Fruit fly (Drosophila melanogaster) Kc167 (cell line): Measurements from ENCODE around the gene smash.

Experiments
- Myc ChIP-seq: fragments of >200 bp; optimal IDR thresholded peaks from 2 replicates; lab custom pipeline; 2017; ENCODE audit warnings: missing external identifiers
- Sin3A ChIP-seq: fragments of >200 bp; optimal IDR thresholded peaks from 2 replicates; lab custom pipeline; 2018; ENCODE audit warnings: missing external identifiers
- h ChIP-seq: fragments of >200 bp; optimal IDR thresholded peaks from 3 replicates; lab custom pipeline; 2018; ENCODE audit warnings: missing external identifiers
- insv ChIP-seq: fragments of >200 bp; optimal IDR thresholded peaks from 3 replicates; lab custom pipeline; 2018; ENCODE audit warnings: missing external identifiers
- psq ChIP-seq: fragments of >200 bp; optimal IDR thresholded peaks from 2 replicates; lab custom pipeline; 2017; ENCODE audit warnings: missing external identifiers
- ttk ChIP-seq: sonication (Bioruptor generic); optimal IDR thresholded peaks from 2 replicates; lab custom pipeline; 2017; ENCODE audit warnings: missing external identifiers

DNA sequence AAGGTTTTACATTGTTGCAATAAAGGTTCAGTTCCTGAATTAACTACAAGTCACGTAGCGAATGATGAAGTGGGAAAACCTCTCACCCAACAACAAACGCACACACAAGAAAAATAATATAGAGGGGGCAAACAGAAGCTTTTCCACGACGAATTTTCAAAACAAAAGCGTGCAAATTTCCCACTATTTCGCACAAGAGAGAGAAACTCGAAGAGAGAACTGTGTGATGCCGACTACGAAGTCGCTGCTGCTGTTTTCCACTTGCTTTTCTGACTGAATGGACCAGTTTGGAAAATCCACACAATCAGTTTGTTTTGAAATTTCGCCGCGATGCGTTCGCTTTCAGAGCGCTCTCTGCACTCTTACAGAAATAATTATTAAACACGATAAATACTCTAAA, 46.8 kb upstream of the smash start, which contains the start of gene 5-HT2A:
- no peak for TF ChIP-seq h (lab: Kevin White, UChicago)
- no peak for TF ChIP-seq psq
- TF ChIP-seq Sin3A: no peak
- TF ChIP-seq insv (lab: Kevin White, UChicago): no peak
- TF ChIP-seq Myc: no peak
- no peak for TF ChIP-seq ttk (lab: Kevin White, UChicago)
